Fruit fly (Drosophila melanogaster) whole organism, wandering third instar larva: ENCODE measurements around the gene Dsp1.

Experiments used
- CG32264 ChIP-seq: fragments of 200-800 bp; sonication (Bioruptor generic); optimal IDR thresholded peaks from 2 replicates; lab custom pipeline; 2016; ENCODE audit warnings: missing biosample characterization, missing genetic modification characterization
- CG9705 ChIP-seq: fragments of 200-800 bp; sonication (Bioruptor generic); optimal IDR thresholded peaks from 2 replicates; lab custom pipeline; 2018; ENCODE audit warnings: missing biosample characterization, mild to moderate bottlenecking, missing genetic modification characterization
- CrebA ChIP-seq: fragments of 200-800 bp; sonication (Bioruptor generic); optimal IDR thresholded peaks from 2 replicates; lab custom pipeline; 2016; ENCODE audit warnings: missing biosample characterization, mild to moderate bottlenecking, missing genetic modification characterization, borderline replicate concordance
- Dfd ChIP-seq: fragments of >200 bp; optimal IDR thresholded peaks from 2 replicates; lab custom pipeline; 2017; ENCODE audit warnings: missing biosample characterization, missing genetic modification characterization
- Dif ChIP-seq: fragments of 200-275, 200-300 bp; sonication (Bioruptor generic); optimal IDR thresholded peaks from 2 replicates; lab custom pipeline; 2018; ENCODE audit warnings: missing biosample characterization, missing genetic modification characterization; ENCODE audit not compliant: partially characterized antibody
- GATAd ChIP-seq: sonication (Bioruptor generic); optimal IDR thresholded peaks from 2 replicates; lab custom pipeline; 2016; ENCODE audit warnings: missing biosample characterization, missing genetic modification characterization
- HLH106 ChIP-seq: fragments of 200-800 bp; optimal IDR thresholded peaks from 3 replicates; lab custom pipeline; 2019; ENCODE audit warnings: missing biosample characterization, mild to moderate bottlenecking, missing genetic modification characterization, moderate library complexity
- Hnf4 ChIP-seq: fragments of 200-800 bp; sonication (Bioruptor generic); optimal IDR thresholded peaks from 2 replicates; lab custom pipeline; 2016; ENCODE audit warnings: missing biosample characterization, mild to moderate bottlenecking, missing genetic modification characterization
- Hr78 ChIP-seq: fragments of >200 bp; optimal IDR thresholded peaks from 2 replicates; lab custom pipeline; 2017; ENCODE audit warnings: missing biosample characterization, missing genetic modification characterization
- Jra ChIP-seq: sonication (Bioruptor generic); optimal IDR thresholded peaks from 2 replicates; lab custom pipeline; 2016; ENCODE audit warnings: missing biosample characterization, missing genetic modification characterization
- Mio ChIP-seq: sonication (Bioruptor generic); optimal IDR thresholded peaks from 2 replicates; lab custom pipeline; 2016; ENCODE audit warnings: missing biosample characterization, missing genetic modification characterization
- Myc ChIP-seq: fragments of >200 bp; optimal IDR thresholded peaks from 2 replicates; lab custom pipeline; 2017
- N ChIP-seq: fragments of >200 bp; optimal IDR thresholded peaks from 2 replicates; lab custom pipeline; 2018; ENCODE audit warnings: missing biosample characterization, missing external identifiers, missing genetic modification characterization
- OdsH ChIP-seq: fragments of 200-800 bp; sonication (Bioruptor generic); optimal IDR thresholded peaks from 2 replicates; lab custom pipeline; 2016; ENCODE audit warnings: missing biosample characterization, mild to moderate bottlenecking, missing genetic modification characterization
- Rel ChIP-seq, 2 experiments: fragments of 200-800 bp; sonication (Bioruptor generic) in 1 of 2; optimal IDR thresholded peaks; 2 replicates in 1 of 2; 3 replicates in 1 of 2; lab custom pipeline; 2016 to 2019; ENCODE audit warnings: mild to moderate bottlenecking in 2 of 2, missing biosample characterization in 2 of 2, missing genetic modification characterization in 2 of 2, moderate library complexity in 1 of 2
- Sp1 ChIP-seq: fragments of 200-800 bp; sonication (Bioruptor generic); optimal IDR thresholded peaks from 3 replicates; lab custom pipeline; 2019; ENCODE audit warnings: missing biosample characterization, mild to moderate bottlenecking, missing genetic modification characterization, moderate library complexity
- Vsx2 ChIP-seq: fragments of 200-300, 225-300 bp; sonication (Bioruptor generic); optimal IDR thresholded peaks from 2 replicates; lab custom pipeline; 2018; ENCODE audit warnings: missing biosample characterization, missing genetic modification characterization; ENCODE audit not compliant: partially characterized antibody
- dmrt93B ChIP-seq: fragments of 200-800 bp; sonication (Bioruptor generic); optimal IDR thresholded peaks from 2 replicates; lab custom pipeline; 2018; ENCODE audit warnings: missing biosample characterization, mild to moderate bottlenecking, missing genetic modification characterization
- dsf ChIP-seq: sonication (Bioruptor generic); optimal IDR thresholded peaks from 2 replicates; lab custom pipeline; 2016; ENCODE audit warnings: missing biosample characterization, missing genetic modification characterization, borderline replicate concordance
- ey ChIP-seq: fragments of 200-800 bp; sonication (Bioruptor generic); optimal IDR thresholded peaks from 2 replicates; lab custom pipeline; 2016; ENCODE audit warnings: missing biosample characterization, missing genetic modification characterization
- foxo ChIP-seq, 2 experiments: fragments of 200-800 bp; sonication (Bioruptor generic); optimal IDR thresholded peaks; 2 replicates in 1 of 2; 3 replicates in 1 of 2; lab custom pipeline; 2016 to 2017; ENCODE audit warnings: missing biosample characterization in 2 of 2, missing genetic modification characterization in 2 of 2
- fru ChIP-seq: fragments of 200-800 bp; sonication (Bioruptor generic); optimal IDR thresholded peaks from 3 replicates; lab custom pipeline; 2016; ENCODE audit warnings: missing biosample characterization, mild to moderate bottlenecking, missing genetic modification characterization
- h ChIP-seq: fragments of 200-800 bp; sonication (Bioruptor generic); optimal IDR thresholded peaks from 3 replicates; lab custom pipeline; 2016; ENCODE audit warnings: missing biosample characterization, mild to moderate bottlenecking, missing genetic modification characterization
- lola ChIP-seq: fragments of >200 bp; optimal IDR thresholded peaks from 2 replicates; lab custom pipeline; 2017; ENCODE audit warnings: missing biosample characterization, missing genetic modification characterization
- psq ChIP-seq: fragments of 200-800 bp; sonication (Bioruptor generic); optimal IDR thresholded peaks from 3 replicates; lab custom pipeline; 2017; ENCODE audit warnings: missing biosample characterization, mild to moderate bottlenecking, missing genetic modification characterization, moderate library complexity
- rgr ChIP-seq: fragments of 200-800 bp; sonication (Bioruptor generic); optimal IDR thresholded peaks from 3 replicates; lab custom pipeline; 2016; ENCODE audit warnings: missing biosample characterization, mild to moderate bottlenecking, missing genetic modification characterization
- sage ChIP-seq: fragments of 200-800 bp; sonication (Bioruptor generic); optimal IDR thresholded peaks from 2 replicates; lab custom pipeline; 2016; ENCODE audit warnings: missing biosample characterization, mild to moderate bottlenecking, missing genetic modification characterization
- sv ChIP-seq: fragments of 200-800 bp; sonication (Bioruptor generic); optimal IDR thresholded peaks from 3 replicates; lab custom pipeline; 2016; ENCODE audit warnings: missing biosample characterization, missing genetic modification characterization
- tai ChIP-seq: sonication (Bioruptor generic); optimal IDR thresholded peaks from 2 replicates; lab custom pipeline; 2016; ENCODE audit warnings: missing biosample characterization, missing genetic modification characterization
- usp ChIP-seq: fragments of >200 bp; optimal IDR thresholded peaks from 2 replicates; lab custom pipeline; 2017; ENCODE audit warnings: missing biosample characterization, missing genetic modification characterization
- woc ChIP-seq: sonication (Bioruptor generic); optimal IDR thresholded peaks from 2 replicates; lab custom pipeline; 2016; ENCODE audit warnings: missing biosample characterization, mild to moderate bottlenecking, missing genetic modification characterization

Gene Dsp1

DNA sequence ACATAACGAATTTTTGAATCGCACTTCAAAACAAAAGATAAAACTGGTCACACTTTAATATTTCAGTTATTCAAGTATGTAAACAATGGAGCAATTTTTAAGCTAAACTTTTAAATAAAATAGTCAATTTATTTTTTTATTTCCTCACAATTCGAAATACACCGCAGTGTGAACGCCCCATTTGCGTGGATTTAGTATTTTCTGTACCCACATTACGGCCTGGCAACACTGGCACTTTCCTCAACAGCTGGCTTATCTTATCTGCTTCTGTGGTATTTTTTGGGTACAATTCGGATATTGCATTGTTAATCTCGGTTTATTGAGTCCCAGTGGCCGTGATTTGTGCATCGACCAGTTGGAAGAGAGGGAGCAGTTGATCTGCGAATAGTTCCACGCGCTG is 16.6 kb downstream of the Dsp1 start, which contains the start of gene sl:
sl (plus strand) TSS at position 254 of the 400 bp plus-strand sequence.
- TF ChIP-seq Mio (no peak), Myc (peak; percentile 12), N (peak; percentile 80), woc (peak; percentile 17)

DNA sequence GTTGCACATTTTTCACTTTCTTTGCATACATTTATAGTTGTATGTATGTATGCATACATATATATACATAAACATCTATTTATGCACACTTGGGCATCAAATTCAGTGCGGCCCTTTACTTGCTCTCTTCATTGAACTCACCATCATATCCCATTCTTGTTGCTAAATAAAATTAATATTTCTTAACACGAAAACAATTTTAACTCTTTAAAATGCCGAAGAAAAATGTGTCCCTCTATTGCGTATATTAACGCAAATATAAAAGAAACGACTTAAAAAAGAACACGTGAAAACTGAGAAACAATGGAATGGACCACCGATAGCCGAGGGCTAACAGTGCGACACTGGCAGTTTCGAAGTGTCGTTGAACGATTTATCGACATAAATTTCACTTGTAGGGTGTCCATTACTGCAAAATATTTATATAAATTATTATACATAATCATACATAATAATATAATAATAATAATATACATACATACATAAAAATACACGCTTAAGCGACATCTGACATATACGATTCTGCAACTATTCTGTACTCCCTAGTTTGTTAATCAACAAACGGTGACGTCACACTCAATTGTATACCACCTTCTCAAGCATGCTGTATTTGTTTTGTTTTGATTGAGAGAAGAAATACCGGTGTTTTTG is 25.4 kb downstream of the Dsp1 start, which contains the start of the genes U2af50 and PIG-Q:
U2af50 (minus strand) TSS at position 370 of the 651 bp plus-strand sequence.
PIG-Q (plus strand) TSS at position 474 of the 651 bp plus-strand sequence.
- TF ChIP-seq sv (GFP tag; lab: Kevin White, UChicago) (peak; percentile 76), lola (GFP tag; lab: Kevin White, UChicago) (no peak), woc (peak; percentile 45), Dfd (GFP tag; lab: Kevin White, UChicago) (no peak), Sp1 (peak; percentile 90), dsf (GFP tag; lab: Kevin White, UChicago) (no peak), Myc (peak; percentile 5), sage (peak; percentile 51), Vsx2 (GFP tag; lab: Kevin White, UChicago) (no peak), foxo (GFP tag; optimal IDR thresholded peaks at IDR 0.05; lab: Kevin White, UChicago) (peak in 1 of 2 experiments; percentile 86), CrebA (GFP tag; lab: Kevin White, UChicago) (no peak), psq (GFP tag; lab: Kevin White, UChicago) (peak; percentile 82), GATAd (GFP tag; lab: Kevin White, UChicago) (peak; percentile 26), CG32264 (GFP tag; lab: Kevin White, UChicago) (no peak), Hnf4 (peak; percentile 76), Hr78 (GFP tag; lab: Kevin White, UChicago) (no peak), Mio (no peak), N (no peak), CG9705 (peak; percentile 84), tai (GFP tag; lab: Kevin White, UChicago) (no peak), OdsH (peak; percentile 63), Rel (GFP tag; optimal IDR thresholded peaks at IDR 0.05; lab: Kevin White, UChicago) (peak; percentile 14), Rel (tag; optimal IDR thresholded peaks at IDR 0.05; lab: Kevin White, UChicago) (peak; percentile 74), ey (GFP tag; lab: Kevin White, UChicago) (peak; percentile 56), Dif (GFP tag; lab: Kevin White, UChicago) (peak; percentile 5), rgr (GFP tag; lab: Kevin White, UChicago) (peak; percentile 82), HLH106 (tag; lab: Kevin White, UChicago) (peak; percentile 92)
- TF ChIP-seq, all 38 proteins: peak for 16

- TF ChIP-seq Hnf4 (peak; percentile 20), sv (GFP tag; lab: Kevin White, UChicago) (no peak), N (peak; percentile 5), woc (peak; percentile 54), fru (GFP tag; lab: Kevin White, UChicago) (peak; percentile 38), rgr (GFP tag; lab: Kevin White, UChicago) (no peak)
Measured at dm6 chrX:16361306-16361705, 27.9 kb downstream of the Dsp1 start, which contains the start of gene nonA. TSS of gene nonA (plus strand) at chrX:16361569.

DNA sequence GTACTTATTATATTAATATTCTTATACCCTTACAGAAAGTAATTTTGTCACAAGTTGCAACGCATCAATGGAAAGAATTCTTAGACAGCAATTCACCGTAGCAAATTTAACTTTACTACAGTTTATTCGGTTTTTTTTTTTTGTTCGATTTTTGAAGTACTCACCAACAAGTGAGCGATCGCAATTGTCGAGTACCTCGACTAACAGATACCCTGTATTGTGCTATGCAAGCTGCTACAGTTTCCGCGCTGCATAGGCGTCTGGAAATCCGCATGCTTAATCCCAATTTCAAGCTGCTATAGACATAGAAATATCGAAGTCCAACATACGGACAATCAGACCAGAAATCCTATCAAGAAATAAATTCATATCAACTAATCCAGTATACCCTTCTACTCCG is 35.2 kb downstream of the Dsp1 start:
- TF ChIP-seq CG32264 (GFP tag; lab: Kevin White, UChicago) (no peak), CrebA (GFP tag; lab: Kevin White, UChicago) (no peak), h (GFP tag; lab: Kevin White, UChicago) (no peak), fru (GFP tag; lab: Kevin White, UChicago) (no peak), Jra (GFP tag; lab: Kevin White, UChicago) (no peak), Hr78 (GFP tag; lab: Kevin White, UChicago) (no peak), dmrt93B (GFP tag; lab: Kevin White, UChicago) (no peak), Vsx2 (GFP tag; lab: Kevin White, UChicago) (no peak), woc (no peak), usp (no peak), CG9705 (no peak), GATAd (GFP tag; lab: Kevin White, UChicago) (no peak), lola (GFP tag; lab: Kevin White, UChicago) (no peak)
